Fruit fly (Drosophila melanogaster) whole organism, adult: ENCODE data around the gene CG32374.
A peak's percentile ranks its signal among the peaks of the same experiment; 100 is the strongest.

Experiments used
- CG11617 ChIP-seq: fragments of 200-800 bp; sonication (Bioruptor generic); optimal IDR thresholded peaks from 2 replicates; lab custom pipeline; 2017; ENCODE audit warnings: mild to moderate bottlenecking, missing biosample characterization, missing genetic modification reagents, missing genetic modification characterization
- CG14711 ChIP-seq: fragments of 200-800 bp; sonication (Bioruptor generic); optimal IDR thresholded peaks from 2 replicates; lab custom pipeline; 2018; ENCODE audit warnings: missing biosample characterization, mild to moderate bottlenecking, missing genetic modification characterization, moderate library complexity
- CG1620 ChIP-seq: fragments of 200-800 bp; sonication (Bioruptor generic); optimal IDR thresholded peaks from 2 replicates; lab custom pipeline; 2016; ENCODE audit warnings: missing biosample characterization, missing genetic modification characterization
- CG7045 ChIP-seq: fragments of 200-800 bp; sonication (Bioruptor generic); optimal IDR thresholded peaks from 2 replicates; lab custom pipeline; 2017; ENCODE audit warnings: missing biosample characterization, mild to moderate bottlenecking, missing genetic modification characterization
- CG7101 ChIP-seq: fragments of 200-800 bp; sonication (Bioruptor generic); optimal IDR thresholded peaks from 2 replicates; lab custom pipeline; 2018; ENCODE audit warnings: missing biosample characterization, mild to moderate bottlenecking, missing genetic modification characterization, moderate library complexity
- Clk ChIP-seq: fragments of 200-800 bp; sonication (Bioruptor generic); optimal IDR thresholded peaks from 2 replicates; lab custom pipeline; 2017; ENCODE audit warnings: missing biosample characterization, missing genetic modification characterization
- Hr96 ChIP-seq: fragments of 200-800 bp; sonication (Bioruptor generic); optimal IDR thresholded peaks from 2 replicates; lab custom pipeline; 2016; ENCODE audit warnings: missing biosample characterization, missing genetic modification characterization
- Mnt ChIP-seq: fragments of 200-800 bp; sonication (Bioruptor generic); optimal IDR thresholded peaks from 2 replicates; lab custom pipeline; 2016; ENCODE audit warnings: missing biosample characterization, mild to moderate bottlenecking, missing genetic modification characterization
- cic ChIP-seq: fragments of 200-800 bp; sonication (Bioruptor generic); optimal IDR thresholded peaks from 2 replicates; lab custom pipeline; 2017; ENCODE audit warnings: missing biosample characterization, mild to moderate bottlenecking, missing genetic modification characterization, moderate library complexity
- cnc ChIP-seq, 2 experiments: fragments of >200 bp; optimal IDR thresholded peaks; 2 replicates each; lab custom pipeline; 2017
- kay ChIP-seq: fragments of 200-800 bp; sonication (Bioruptor generic); peaks from one replicate; lab custom pipeline; 2016; ENCODE audit warnings: missing biosample characterization, missing genetic modification characterization, borderline replicate concordance
- ovo ChIP-seq: fragments of 200-800 bp; sonication (Bioruptor generic); optimal IDR thresholded peaks from 2 replicates; lab custom pipeline; 2016; ENCODE audit warnings: missing biosample characterization, missing genetic modification characterization
- tj ChIP-seq: fragments of 200-800 bp; sonication (Bioruptor generic); optimal IDR thresholded peaks from 3 replicates; lab custom pipeline; 2017; ENCODE audit warnings: missing biosample characterization, mild to moderate bottlenecking, missing genetic modification characterization, moderate library complexity
- toe ChIP-seq: fragments of 200-800 bp; sonication (Bioruptor generic); optimal IDR thresholded peaks from 2 replicates; lab custom pipeline; 2016; ENCODE audit warnings: missing biosample characterization, missing genetic modification characterization

DNA sequence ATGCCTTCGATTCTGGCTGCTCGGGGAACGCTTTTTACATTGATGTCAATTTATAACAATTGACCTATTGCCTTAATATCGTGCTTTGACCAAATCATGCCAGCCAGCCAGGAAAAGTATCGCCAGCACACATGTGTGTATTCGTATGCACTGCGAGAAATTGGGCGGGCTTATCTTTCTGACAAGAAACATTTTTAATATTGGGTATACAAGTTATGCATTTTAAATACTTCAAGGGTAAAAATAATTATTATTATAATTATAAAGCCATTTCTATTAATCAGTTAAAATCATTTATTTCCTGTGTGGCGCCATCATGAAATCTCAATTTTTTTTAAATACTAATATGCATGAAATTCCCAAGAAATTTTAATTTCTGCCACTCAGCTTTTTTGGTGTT, 19.1 kb downstream of the CG32374 start:
- no peak for TF ChIP-seq Hr96 (GFP tag; lab: Kevin White, UChicago)
- no peak for TF ChIP-seq Mnt (GFP tag; lab: Kevin White, UChicago)
- TF ChIP-seq CG7045 (GFP tag; lab: Kevin White, UChicago), result no peak
- no peak for TF ChIP-seq cnc (optimal IDR thresholded peaks at IDR 0.05; lab: Kevin White, UChicago)
- no peak for TF ChIP-seq CG11617
- no peak for TF ChIP-seq ovo (GFP tag; lab: Kevin White, UChicago)
- no peak for TF ChIP-seq tj (GFP tag; lab: Kevin White, UChicago)
- no peak for TF ChIP-seq Clk (GFP tag; lab: Kevin White, UChicago)
- peak; percentile 16 for TF ChIP-seq kay (GFP tag; lab: Kevin White, UChicago)
- TF ChIP-seq toe (GFP tag; lab: Kevin White, UChicago), result no peak
- no peak for TF ChIP-seq CG1620 (GFP tag; lab: Kevin White, UChicago)
- no peak for TF ChIP-seq CG14711 (tag; lab: Kevin White, UChicago)
- no peak for TF ChIP-seq cic (GFP tag; lab: Kevin White, UChicago)
- TF ChIP-seq CG7101, result no peak
